Fruit fly (Drosophila melanogaster): ENCODE results near the gene Spase25.

- TF ChIP-seq CTCF (optimal IDR thresholded peaks at IDR 0.05) (no peak), CG8478 (optimal IDR thresholded peaks at IDR 0.05) (no peak)
Measured at dm6 chrX:11492916-11493590, 8.0 kb downstream of the Spase25 start, which contains the start of gene Drak.
